Worm (Caenorhabditis elegans) whole organism, early embryonic: Measurements from ENCODE around the gene gos-28.

ENCODE experiments used
- ceh-13 ChIP-seq: fragments of 200-800 bp; sonication (Bioruptor generic); optimal IDR thresholded peaks from 2 replicates; lab custom pipeline; 2018; ENCODE audit warnings: mild to moderate bottlenecking, missing genetic modification characterization, missing compliant biosample characterization
- hmbx-1 ChIP-seq: sonication (generic microtip); optimal IDR thresholded peaks from 2 replicates; lab custom pipeline; 2016; ENCODE audit warnings: mild to moderate bottlenecking, missing genetic modification characterization, missing compliant biosample characterization
- tra-4 ChIP-seq: sonication (generic microtip); optimal IDR thresholded peaks from 2 replicates; lab custom pipeline; 2017; ENCODE audit warnings: missing genetic modification characterization, missing compliant biosample characterization

ce11 chrIII:7299466-7299865 is 49.5 kb downstream of the gos-28 start, which contains the start of the genes B0361.14 and B0361.9:
- no peak for TF ChIP-seq hmbx-1 (tag; lab: Kevin White, UChicago)
- TF ChIP-seq ceh-13: no peak
- TF ChIP-seq tra-4 (tag; lab: Kevin White, UChicago): no peak
